Fruit fly (Drosophila melanogaster) whole organism, embryonic: ENCODE results near the gene wrm2.

ENCODE experiments used
- Atf6 ChIP-seq: fragments of 200-800 bp; sonication (Bioruptor generic); IDR thresholded peaks from 2 replicates; pipeline ENCODE4 v1.3.6; 2022; ENCODE audit warnings: missing biosample characterization, missing genetic modification characterization
- Awh ChIP-seq: fragments of 200-800 bp; sonication (Bioruptor generic); IDR thresholded peaks from 2 replicates; pipeline ENCODE4, ENCODE4 v1.3.6; 2022; ENCODE audit warnings: missing biosample characterization, missing genetic modification characterization
- B-H1 ChIP-seq: fragments of 200-800 bp; sonication (Bioruptor generic); IDR thresholded peaks from 3 replicates; pipeline ENCODE4 v1.3.6; 2022; ENCODE audit warnings: missing biosample characterization, missing genetic modification characterization
- C15 ChIP-seq: fragments of 200-800 bp; sonication (Bioruptor generic); IDR thresholded peaks from 3 replicates; pipeline ENCODE4 v1.3.6; 2022; ENCODE audit warnings: missing biosample characterization, missing genetic modification characterization
- CG10209 ChIP-seq: fragments of 200-800 bp; sonication (Bioruptor generic); optimal IDR thresholded peaks from 3 replicates; lab custom pipeline; 2017; ENCODE audit warnings: missing biosample characterization, mild to moderate bottlenecking, missing genetic modification characterization, missing genetic modification reagents
- CG11456 ChIP-seq: fragments of 200-800 bp; sonication (Bioruptor generic); IDR thresholded peaks from 3 replicates; pipeline ENCODE4 v1.3.6; 2022; ENCODE audit warnings: missing biosample characterization, missing genetic modification characterization
- CG11696 ChIP-seq: fragments of 200-800 bp; sonication (Bioruptor generic); IDR thresholded peaks from 2 replicates; pipeline ENCODE4 v1.3.6; 2022; ENCODE audit warnings: missing biosample characterization, missing genetic modification characterization
- CG12942 ChIP-seq: fragments of 200-800 bp; sonication (Bioruptor generic); optimal IDR thresholded peaks from 3 replicates; lab custom pipeline; 2016; ENCODE audit warnings: missing biosample characterization, missing genetic modification characterization
- CG15269 ChIP-seq: fragments of 200-800 bp; sonication (Bioruptor generic); optimal IDR thresholded peaks from 2 replicates; lab custom pipeline; 2018; ENCODE audit warnings: missing biosample characterization, mild to moderate bottlenecking, missing genetic modification characterization, moderate library complexity
- CG15514 ChIP-seq: fragments of 200-800 bp; sonication (Bioruptor generic); optimal IDR thresholded peaks from 3 replicates; lab custom pipeline; 2017; ENCODE audit warnings: missing biosample characterization, missing genetic modification characterization, mild to moderate bottlenecking, moderate library complexity, missing genetic modification reagents
- CG15696 ChIP-seq: fragments of 200-800 bp; sonication (Bioruptor generic); optimal IDR thresholded peaks from 2 replicates; lab custom pipeline; 2019; ENCODE audit warnings: missing biosample characterization, mild to moderate bottlenecking, missing genetic modification characterization, moderate library complexity
- CG1647 ChIP-seq: fragments of 200-800 bp; sonication (Bioruptor generic); optimal IDR thresholded peaks from 3 replicates; lab custom pipeline; 2016; ENCODE audit warnings: missing biosample characterization, missing genetic modification characterization
- CG1792 ChIP-seq: fragments of 200-800 bp; sonication (Bioruptor generic); optimal IDR thresholded peaks from 2 replicates; lab custom pipeline; 2016; ENCODE audit warnings: missing biosample characterization, missing genetic modification characterization
- CG1832 ChIP-seq: fragments of 200-800 bp; sonication (Bioruptor generic); optimal IDR thresholded peaks from 2 replicates; lab custom pipeline; 2017; ENCODE audit warnings: missing biosample characterization, mild to moderate bottlenecking, missing genetic modification characterization, inconsistent platforms
- CG18764 ChIP-seq: fragments of 200-800 bp; sonication (Bioruptor generic); optimal IDR thresholded peaks from 3 replicates; lab custom pipeline; 2016; ENCODE audit warnings: missing biosample characterization, missing genetic modification characterization
- CG2120 ChIP-seq: fragments of 200-800 bp; sonication (Bioruptor generic); optimal IDR thresholded peaks from 3 replicates; lab custom pipeline; 2016; ENCODE audit warnings: missing biosample characterization, missing genetic modification characterization
- CG2889 ChIP-seq: fragments of 200-800 bp; sonication (Bioruptor generic); IDR thresholded peaks from 3 replicates; pipeline ENCODE4 v1.3.6; 2022; ENCODE audit warnings: missing biosample characterization, missing genetic modification characterization
- CG3838 ChIP-seq: fragments of 200-800 bp; sonication (Bioruptor generic); optimal IDR thresholded peaks from 3 replicates; lab custom pipeline; 2016; ENCODE audit warnings: missing biosample characterization, missing genetic modification characterization
- CG42726 ChIP-seq: fragments of 200-800 bp; sonication (Bioruptor generic); IDR thresholded peaks from 2 replicates; pipeline ENCODE4 v1.3.6; 2022; ENCODE audit warnings: missing biosample characterization, missing genetic modification characterization; ENCODE audit not compliant: partially characterized antibody
- CG4424 ChIP-seq: fragments of 200-800 bp; sonication (Bioruptor generic); optimal IDR thresholded peaks from 3 replicates; lab custom pipeline; 2016; ENCODE audit warnings: missing biosample characterization, missing genetic modification characterization
- CG4707 ChIP-seq: fragments of 200-800 bp; sonication (Bioruptor generic); optimal IDR thresholded peaks from 2 replicates; lab custom pipeline; 2018; ENCODE audit warnings: missing biosample characterization, mild to moderate bottlenecking, missing genetic modification characterization, moderate library complexity
- CG5180 ChIP-seq: fragments of 200-800 bp; sonication (Bioruptor generic); optimal IDR thresholded peaks from 3 replicates; lab custom pipeline; 2017; ENCODE audit warnings: missing biosample characterization, missing genetic modification characterization, mild to moderate bottlenecking, moderate library complexity, missing genetic modification reagents
- CG7357 ChIP-seq: fragments of 200-800 bp; sonication (Bioruptor generic); IDR thresholded peaks from 3 replicates; pipeline ENCODE4 v1.3.6; 2022; ENCODE audit warnings: missing biosample characterization, missing genetic modification characterization
- CG9215 ChIP-seq: fragments of 200-800 bp; sonication (Bioruptor generic); IDR thresholded peaks from 2 replicates; pipeline ENCODE4 v1.3.6; 2022; ENCODE audit warnings: missing biosample characterization, missing genetic modification characterization
- CG9609 ChIP-seq: fragments of 200-800 bp; sonication (Bioruptor generic); optimal IDR thresholded peaks from 3 replicates; lab custom pipeline; 2016; ENCODE audit warnings: missing biosample characterization, missing genetic modification characterization
- CTCF ChIP-seq: fragments of 200-800 bp; sonication (Bioruptor generic); optimal IDR thresholded peaks from 2 replicates; lab custom pipeline; 2017; ENCODE audit warnings: missing biosample characterization, mild to moderate bottlenecking, missing genetic modification characterization, moderate library complexity
- Dfd ChIP-seq, 2 experiments: fragments of >200 bp; optimal IDR thresholded peaks; 2 replicates each; lab custom pipeline; 2017; ENCODE audit warnings: missing biosample characterization in 2 of 2, missing genetic modification characterization in 2 of 2
- Hsf ChIP-seq: fragments of 200-800 bp; sonication (Bioruptor generic); optimal IDR thresholded peaks from 3 replicates; lab custom pipeline; 2016; ENCODE audit warnings: missing biosample characterization, missing genetic modification characterization
- Mrtf ChIP-seq: fragments of 200-800 bp; sonication (Bioruptor generic); IDR thresholded peaks from 3 replicates; pipeline ENCODE4 v1.3.6; 2022; ENCODE audit warnings: missing biosample characterization, missing genetic modification characterization
- Neu2 ChIP-seq: fragments of 200-800 bp; sonication (Bioruptor generic); optimal IDR thresholded peaks from 3 replicates; lab custom pipeline; 2016; ENCODE audit warnings: missing biosample characterization, missing genetic modification characterization, borderline replicate concordance
- Rfx ChIP-seq: fragments of 200-800 bp; sonication (Bioruptor generic); IDR thresholded peaks from 2 replicates; pipeline ENCODE4 v1.3.6; 2022; ENCODE audit warnings: missing biosample characterization, missing genetic modification characterization
- Ssrp ChIP-seq: fragments of 200-800 bp; sonication (Bioruptor generic); optimal IDR thresholded peaks from 2 replicates; lab custom pipeline; 2018; ENCODE audit warnings: missing biosample characterization, mild to moderate bottlenecking, missing genetic modification characterization, moderate library complexity
- Stat92E ChIP-seq, 3 experiments: fragments of >200 bp in 2 of 3; fragments of 200-800 bp in 1 of 3; sonication (Bioruptor generic) in 1 of 3; optimal IDR thresholded peaks; 2 replicates each; lab custom pipeline; 2017 to 2019; ENCODE audit warnings: missing biosample characterization in 3 of 3, missing genetic modification characterization in 3 of 3, mild to moderate bottlenecking in 1 of 3, moderate library complexity in 1 of 3
- abd-A ChIP-seq: fragments of 200-800 bp; sonication (Bioruptor generic); optimal IDR thresholded peaks from 3 replicates; lab custom pipeline; 2019; ENCODE audit warnings: missing biosample characterization, mild to moderate bottlenecking, missing genetic modification characterization, moderate library complexity
- btn ChIP-seq: fragments of 200-800 bp; sonication (Bioruptor generic); optimal IDR thresholded peaks from 2 replicates; lab custom pipeline; 2016; ENCODE audit warnings: missing biosample characterization, missing genetic modification characterization
- chm ChIP-seq: fragments of 200-800 bp; sonication (Bioruptor generic); IDR thresholded peaks from 2 replicates; pipeline ENCODE4 v1.3.6; 2022; ENCODE audit warnings: missing biosample characterization, missing genetic modification characterization
- crc ChIP-seq: fragments of 200-800 bp; sonication (Bioruptor generic); optimal IDR thresholded peaks from 2 replicates; lab custom pipeline; 2016; ENCODE audit warnings: missing biosample characterization, missing genetic modification characterization
- dan ChIP-seq: fragments of 200-800 bp; sonication (Bioruptor generic); IDR thresholded peaks from 2 replicates; pipeline ENCODE4 v1.3.6; 2022; ENCODE audit warnings: missing biosample characterization, missing genetic modification characterization
- disco-r ChIP-seq: fragments of 200-800 bp; sonication (Bioruptor generic); optimal IDR thresholded peaks from 2 replicates; lab custom pipeline; 2016; ENCODE audit warnings: missing biosample characterization, missing genetic modification characterization
- gcm2 ChIP-seq: fragments of 200-800 bp; sonication (Bioruptor generic); optimal IDR thresholded peaks from 2 replicates; lab custom pipeline; 2016; ENCODE audit warnings: missing biosample characterization, missing genetic modification characterization
- inv ChIP-seq: fragments of 200-800 bp; sonication (Bioruptor generic); IDR thresholded peaks from 2 replicates; pipeline ENCODE4 v1.3.6; 2022; ENCODE audit warnings: missing biosample characterization, missing genetic modification characterization; ENCODE audit not compliant: partially characterized antibody
- jing ChIP-seq: fragments of 200-800 bp; sonication (Bioruptor generic); optimal IDR thresholded peaks from 2 replicates; lab custom pipeline; 2018; ENCODE audit warnings: missing biosample characterization, mild to moderate bottlenecking, missing genetic modification characterization
- kni ChIP-seq: fragments of 200-800 bp; sonication (Bioruptor generic); optimal IDR thresholded peaks from 3 replicates; lab custom pipeline; 2017; ENCODE audit warnings: mild to moderate bottlenecking, missing biosample characterization, missing genetic modification reagents, missing genetic modification characterization
- mam ChIP-seq: fragments of 200-800 bp; sonication (Bioruptor generic); optimal IDR thresholded peaks from 3 replicates; lab custom pipeline; 2016; ENCODE audit warnings: missing biosample characterization, missing genetic modification characterization
- otp ChIP-seq: fragments of 200-800 bp; sonication (Bioruptor generic); IDR thresholded peaks from 3 replicates; pipeline ENCODE4, ENCODE4 v1.3.6; 2022; ENCODE audit warnings: missing biosample characterization, missing genetic modification characterization
- pfk ChIP-seq: fragments of 200-800 bp; sonication (Bioruptor generic); optimal IDR thresholded peaks from 2 replicates; lab custom pipeline; 2018; ENCODE audit warnings: missing biosample characterization, mild to moderate bottlenecking, missing genetic modification characterization, moderate library complexity
- pho ChIP-seq: fragments of 200-800 bp; sonication (Bioruptor generic); optimal IDR thresholded peaks from 2 replicates; lab custom pipeline; 2016; ENCODE audit warnings: missing biosample characterization, missing genetic modification characterization
- pum ChIP-seq: fragments of 200-800 bp; sonication (Bioruptor generic); optimal IDR thresholded peaks from 2 replicates; lab custom pipeline; 2016; ENCODE audit warnings: missing biosample characterization, missing genetic modification characterization
- shn ChIP-seq: fragments of 200-800 bp; sonication (Bioruptor generic); optimal IDR thresholded peaks from 3 replicates; lab custom pipeline; 2016; ENCODE audit warnings: missing biosample characterization, missing genetic modification characterization
- slbo ChIP-seq: fragments of 200-800 bp; sonication (Bioruptor generic); IDR thresholded peaks from 2 replicates; pipeline ENCODE4 v1.3.6; 2022; ENCODE audit warnings: missing biosample characterization, missing genetic modification characterization
- ssp ChIP-seq: fragments of 200-800 bp; sonication (Bioruptor generic); IDR thresholded peaks from 2 replicates; pipeline ENCODE4 v1.3.6; 2022; ENCODE audit warnings: missing biosample characterization, missing genetic modification characterization
- stwl ChIP-seq: fragments of 200-800 bp; sonication (Bioruptor generic); optimal IDR thresholded peaks from 3 replicates; lab custom pipeline; 2018; ENCODE audit warnings: missing biosample characterization, mild to moderate bottlenecking, missing genetic modification characterization, moderate library complexity
- ttk ChIP-seq: fragments of 200-800 bp; sonication (Bioruptor generic); IDR thresholded peaks from 2 replicates; pipeline ENCODE4 v2.1.2; 2022; ENCODE audit warnings: missing biosample characterization, missing genetic modification characterization
- zfh1 ChIP-seq: fragments of 200-800 bp; sonication (Bioruptor generic); IDR thresholded peaks from 3 replicates; pipeline ENCODE4 v1.3.6; 2022; ENCODE audit warnings: missing biosample characterization, missing genetic modification characterization

The wrm2 gene

DNA sequence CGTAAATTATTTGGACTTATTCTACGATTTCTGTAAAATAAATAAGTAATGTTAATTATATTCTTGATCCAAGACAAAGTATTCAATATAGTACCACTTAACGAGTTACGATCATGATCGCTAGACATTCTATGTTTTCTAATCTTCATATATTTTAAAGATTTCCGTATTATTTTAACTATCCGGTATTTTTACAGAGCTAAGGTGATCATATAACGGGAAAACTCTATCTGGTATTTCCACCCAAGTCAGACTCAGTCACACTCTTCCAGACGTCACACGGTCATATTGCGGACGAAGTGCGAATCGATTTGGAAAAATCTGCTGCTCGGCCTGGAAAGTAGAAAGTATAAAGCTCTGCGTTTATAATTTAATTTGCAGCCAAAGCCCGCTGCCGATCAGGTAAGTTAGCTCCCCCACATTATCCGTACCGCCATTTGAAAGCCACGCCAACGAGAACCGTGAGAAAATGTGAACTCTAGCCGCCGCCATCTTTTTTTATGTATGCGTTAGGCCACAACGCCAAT is 4.3 kb upstream of the wrm2 start, which contains the start of the genes lark and eco (continued):
- TF ChIP-seq CG15269 (tag; lab: Kevin White, UChicago) (no peak), Mrtf (no peak), crc (GFP tag; lab: Kevin White, UChicago) (no peak), CG2120 (GFP tag; lab: Kevin White, UChicago) (no peak), pho (GFP tag; lab: Kevin White, UChicago) (no peak), kni (GFP tag; lab: Kevin White, UChicago) (no peak), CG11456 (no peak), Ssrp (no peak), inv (no peak), CG11696 (no peak), Hsf (GFP tag; lab: Kevin White, UChicago) (no peak), CG18764 (no peak), gcm2 (no peak), CG5180 (GFP tag; lab: Kevin White, UChicago) (no peak), B-H1 (GFP tag; lab: Robert Waterston, UW) (no peak), disco-r (GFP tag; lab: Kevin White, UChicago) (no peak), CG15696 (tag; lab: Kevin White, UChicago) (no peak), Dfd (GFP tag; optimal IDR thresholded peaks at IDR 0.05; lab: Kevin White, UChicago) (no peak), jing (GFP tag; lab: Kevin White, UChicago) (no peak), CG10209 (GFP tag; lab: Kevin White, UChicago) (no peak), CG42726 (GFP tag; lab: Robert Waterston, UW) (peak; percentile 31; the same call in 1 of the 2 replicates), CG9609 (GFP tag; lab: Kevin White, UChicago) (no peak), chm (GFP tag; lab: Robert Waterston, UW) (no peak), CG1792 (no peak), Awh (no peak), CG12942 (GFP tag; lab: Kevin White, UChicago) (no peak), pum (GFP tag; lab: Kevin White, UChicago) (no peak), CG4707 (no peak)

DNA sequence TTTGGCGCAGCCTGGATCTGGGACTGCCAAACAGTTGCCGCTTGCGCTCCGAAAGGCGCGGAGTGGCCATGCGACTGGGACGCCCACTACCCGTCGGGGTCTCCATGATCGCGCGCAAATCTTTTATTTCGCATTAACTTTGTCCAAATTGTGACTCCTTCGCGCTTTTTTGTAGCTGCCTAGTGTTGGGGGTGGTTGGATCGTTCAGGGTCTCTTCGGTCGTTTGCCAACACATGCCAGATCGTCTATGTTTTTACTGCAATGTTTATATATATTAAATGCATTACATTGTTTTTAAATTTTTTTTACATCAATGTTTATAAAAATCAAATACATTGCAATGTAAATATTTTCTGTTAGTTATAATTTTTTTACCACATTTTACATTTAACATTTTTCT is 3.8 kb upstream of the wrm2 start:
- no peak for TF ChIP-seq btn (GFP tag; lab: Kevin White, UChicago)
- no peak for TF ChIP-seq C15 (GFP tag; lab: Robert Waterston, UW)
- no peak for TF ChIP-seq ssp (GFP tag; lab: Robert Waterston, UW)
- no peak for TF ChIP-seq otp
- TF ChIP-seq CG9215 (GFP tag; lab: Robert Waterston, UW): no peak
- no peak for TF ChIP-seq Neu2 (GFP tag; lab: Kevin White, UChicago)
- no peak for TF ChIP-seq Atf6 (GFP tag; lab: Robert Waterston, UW)
- TF ChIP-seq CG1832 (GFP tag; lab: Kevin White, UChicago): no peak
- peak; percentile 36 for TF ChIP-seq stwl
- peak; percentile 43; the same call in 1 of the 2 replicates for TF ChIP-seq slbo (GFP tag; lab: Robert Waterston, UW)
- TF ChIP-seq CG7357 (GFP tag; lab: Robert Waterston, UW): no peak
- no peak for TF ChIP-seq dan (GFP tag; lab: Robert Waterston, UW)
- TF ChIP-seq ttk (GFP tag; lab: Robert Waterston, UW): no peak
- no peak for TF ChIP-seq CG15514 (GFP tag; lab: Kevin White, UChicago)
- no peak for TF ChIP-seq CG3838 (GFP tag; lab: Kevin White, UChicago)
- no peak for TF ChIP-seq pfk (GFP tag; lab: Kevin White, UChicago)
- TF ChIP-seq CG4424 (GFP tag; lab: Kevin White, UChicago): no peak
- TF ChIP-seq CG2889 (GFP tag; lab: Robert Waterston, UW): no peak
- peak; percentile 43; the same call in 1 of the 2 replicates for TF ChIP-seq Rfx (GFP tag; lab: Robert Waterston, UW)
- TF ChIP-seq Stat92E (GFP tag; optimal IDR thresholded peaks at IDR 0.05; lab: Kevin White, UChicago): no peak
- TF ChIP-seq mam (GFP tag; lab: Kevin White, UChicago): no peak
- TF ChIP-seq CG1647: no peak
- no peak for TF ChIP-seq shn (GFP tag; lab: Kevin White, UChicago)
- TF ChIP-seq CTCF (GFP tag; lab: Kevin White, UChicago): no peak
- TF ChIP-seq zfh1 (GFP tag; lab: Robert Waterston, UW): 0 out of 3 replicates have a peak, but pooled peaks have one; percentile 39
- TF ChIP-seq abd-A (tag; lab: Kevin White, UChicago): no peak
